Fruit fly (Drosophila melanogaster): ENCODE results near the gene CG34404.

Gene CG34404

dm6 chr3R:15330472-15330871 is 37.0 kb downstream of the CG34404 start, which contains the start of gene mRpL9 (continued):
- TF ChIP-seq dpn (GFP tag; optimal IDR thresholded peaks at IDR 0.05) (peak in 1 of 2 experiments; percentile 34), CG33213 (GFP tag; optimal IDR thresholded peaks at IDR 0.05) (no peak), sna (GFP tag; IDR thresholded peaks at IDR 0.05; ENCODE audit: partially characterized antibody) (no peak), CG5953 (GFP tag; IDR thresholded peaks at IDR 0.05) (no peak), CG18011 (GFP tag; optimal IDR thresholded peaks at IDR 0.05) (peak; percentile 11), CG2129 (GFP tag; IDR thresholded peaks at IDR 0.05; ENCODE audit: partially characterized antibody) (no peak), NfI (GFP tag; optimal IDR thresholded peaks at IDR 0.05) (peak; percentile 4), mld (GFP tag; IDR thresholded peaks at IDR 0.05; ENCODE audit: partially characterized antibody) (no peak), nerfin-1 (tag; optimal IDR thresholded peaks at IDR 0.05) (peak; percentile 20), Meics (GFP tag; optimal IDR thresholded peaks at IDR 0.05) (peak; percentile 6), HLH4C (GFP tag; IDR thresholded peaks at IDR 0.05; ENCODE audit: partially characterized antibody) (0 out of 3 replicates have a peak, but pooled peaks have one; percentile 48), zf30C (GFP tag; optimal IDR thresholded peaks at IDR 0.05) (peak; percentile 10), Chrac-16 (GFP tag; optimal IDR thresholded peaks at IDR 0.05) (no peak), HmgZ (tag; optimal IDR thresholded peaks at IDR 0.05) (peak; percentile 58), CG14710 (tag; optimal IDR thresholded peaks at IDR 0.05) (peak; percentile 64), pzg (GFP tag; optimal IDR thresholded peaks at IDR 0.05) (peak; percentile 69), CG30403 (GFP tag; optimal IDR thresholded peaks at IDR 0.05) (peak; percentile 43), CG9215 (GFP tag; IDR thresholded peaks at IDR 0.05) (peak; percentile 25; the same call in 1 of the 2 replicates), stwl (tag; optimal IDR thresholded peaks at IDR 0.05) (peak; percentile 48), CG30020 (tag; optimal IDR thresholded peaks at IDR 0.05) (peak; percentile 31), CG2712 (tag; optimal IDR thresholded peaks at IDR 0.05) (peak; percentile 34), tin (GFP tag; optimal IDR thresholded peaks at IDR 0.05) (peak; percentile 20), CG4328 (GFP tag; optimal IDR thresholded peaks at IDR 0.05) (no peak), unc-4 (GFP tag; IDR thresholded peaks at IDR 0.05; ENCODE audit: partially characterized antibody) (peak; percentile 39; the same call in 1 of the 2 replicates), emc (GFP tag; optimal IDR thresholded peaks at IDR 0.05) (no peak), CG10979 (tag; optimal IDR thresholded peaks at IDR 0.05) (peak; percentile 14), tio (GFP tag; optimal IDR thresholded peaks at IDR 0.05) (no peak), CG12391 (tag; optimal IDR thresholded peaks at IDR 0.05) (peak; percentile 42), CG10654 (GFP tag; optimal IDR thresholded peaks at IDR 0.05) (peak; percentile 9), sqz (GFP tag; optimal IDR thresholded peaks at IDR 0.05) (no peak), tna (GFP tag; IDR thresholded peaks at IDR 0.05; ENCODE audit: partially characterized antibody) (no peak), h (optimal IDR thresholded peaks at IDR 0.05) (no peak), cato (GFP tag; optimal IDR thresholded peaks at IDR 0.05; ENCODE audit: borderline replicate concordance) (no peak)

DNA sequence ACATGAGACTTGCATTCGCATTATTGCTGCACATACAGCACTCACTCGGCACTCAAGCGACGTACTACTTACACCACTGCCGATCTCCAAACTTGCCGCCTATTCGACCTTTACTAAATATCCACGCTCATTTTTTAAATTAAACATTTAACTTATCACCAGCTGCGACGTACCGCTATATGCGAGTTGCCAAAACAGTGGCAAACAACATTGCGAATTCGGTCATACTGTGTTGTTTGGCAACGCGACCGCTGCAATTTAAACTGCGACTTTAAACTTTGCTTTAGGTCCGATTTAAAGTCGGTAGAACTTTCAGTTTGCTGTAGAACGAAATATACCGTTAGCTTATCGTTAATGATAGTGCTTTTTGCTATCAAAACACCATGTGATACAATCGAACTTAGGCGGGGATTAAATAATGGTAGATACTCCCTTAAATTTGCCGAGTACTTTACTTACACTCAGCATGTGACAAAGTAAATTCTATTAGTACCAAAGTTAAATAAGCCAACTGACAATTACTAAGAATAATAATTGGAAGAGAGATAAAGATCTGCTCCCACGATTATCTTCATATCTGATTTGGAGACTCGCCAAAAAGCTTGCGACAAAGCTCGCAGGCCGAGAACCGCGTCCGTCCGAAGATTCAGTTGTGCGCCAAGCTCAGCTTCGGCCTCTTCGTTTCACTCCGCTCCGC is 39.2 kb downstream of the CG34404 start, which contains the start of the genes CG6236 and ea:
CG6236 (minus strand) TSS at position 187 of the 697 bp plus-strand sequence.
ea (plus strand) TSS at position 647 of the 697 bp plus-strand sequence.
- no peak for TF ChIP-seq da (GFP tag; optimal IDR thresholded peaks at IDR 0.05)
- TF ChIP-seq unpg (GFP tag; optimal IDR thresholded peaks at IDR 0.05): no peak
- no peak for TF ChIP-seq maf-S (GFP tag; optimal IDR thresholded peaks at IDR 0.05)
- TF ChIP-seq Dll (GFP tag; IDR thresholded peaks at IDR 0.05; ENCODE audit: partially characterized antibody): no peak
- no peak for TF ChIP-seq CG3726 (GFP tag; IDR thresholded peaks at IDR 0.05)
- TF ChIP-seq mam (GFP tag; optimal IDR thresholded peaks at IDR 0.05): no peak
- TF ChIP-seq vnd (GFP tag; IDR thresholded peaks at IDR 0.05; ENCODE audit: partially characterized antibody): no peak
- no peak for TF ChIP-seq CG7839 (tag; optimal IDR thresholded peaks at IDR 0.05)
- TF ChIP-seq unc-4 (GFP tag; IDR thresholded peaks at IDR 0.05; ENCODE audit: partially characterized antibody): no peak
- TF ChIP-seq CG4730 (GFP tag; IDR thresholded peaks at IDR 0.05): no peak
- TF ChIP-seq bab2 (GFP tag; optimal IDR thresholded peaks at IDR 0.05): no peak
- TF ChIP-seq Doc3 (GFP tag; IDR thresholded peaks at IDR 0.05; ENCODE audit: partially characterized antibody): no peak
- no peak for TF ChIP-seq hb (GFP tag; IDR thresholded peaks at IDR 0.05; ENCODE audit: partially characterized antibody)
- no peak for TF ChIP-seq CG2875 (GFP tag; optimal IDR thresholded peaks at IDR 0.05)
- TF ChIP-seq CG3995 (GFP tag; optimal IDR thresholded peaks at IDR 0.05): peak; percentile 61
- no peak for TF ChIP-seq CG33213 (GFP tag; optimal IDR thresholded peaks at IDR 0.05)
- TF ChIP-seq danr (GFP tag; IDR thresholded peaks at IDR 0.05): no peak
- TF ChIP-seq CG7556 (GFP tag; optimal IDR thresholded peaks at IDR 0.05): no peak
- TF ChIP-seq so (GFP tag; IDR thresholded peaks at IDR 0.05): no peak
